Fruit fly (Drosophila melanogaster) whole organism, embryonic: Measurements from ENCODE around the gene CG10874.

Experiments used
- Atf-2 ChIP-seq: fragments of 200-800 bp; sonication (Bioruptor generic); optimal IDR thresholded peaks from 2 replicates; lab custom pipeline; 2016; ENCODE audit warnings: missing biosample characterization, missing genetic modification characterization
- BEAF-32 ChIP-seq: fragments of 200-800 bp; sonication (Bioruptor generic); optimal IDR thresholded peaks from 3 replicates; lab custom pipeline; 2017; ENCODE audit warnings: missing biosample characterization, missing genetic modification characterization, mild to moderate bottlenecking, moderate library complexity, missing genetic modification reagents
- CG10267 ChIP-seq: fragments of 200-800 bp; sonication (Bioruptor generic); optimal IDR thresholded peaks from 2 replicates; lab custom pipeline; 2018; ENCODE audit warnings: missing biosample characterization, mild to moderate bottlenecking, missing genetic modification characterization, moderate library complexity
- CG11456 ChIP-seq: fragments of 200-800 bp; sonication (Bioruptor generic); IDR thresholded peaks from 3 replicates; pipeline ENCODE4 v1.3.6; 2022; ENCODE audit warnings: missing biosample characterization, missing genetic modification characterization
- CG12391 ChIP-seq: fragments of 200-800 bp; sonication (Bioruptor generic); optimal IDR thresholded peaks from 3 replicates; lab custom pipeline; 2018; ENCODE audit warnings: missing biosample characterization, mild to moderate bottlenecking, missing genetic modification characterization, moderate library complexity
- CG16813 ChIP-seq: fragments of 200-800 bp; sonication (Bioruptor generic); IDR thresholded peaks from 3 replicates; pipeline ENCODE4 v1.3.6; 2022; ENCODE audit warnings: missing biosample characterization, missing genetic modification characterization; ENCODE audit not compliant: partially characterized antibody
- CG17612 ChIP-seq: fragments of 200-800 bp; sonication (Bioruptor generic); IDR thresholded peaks from 2 replicates; pipeline ENCODE4 v1.3.6; 2022; ENCODE audit warnings: missing biosample characterization, missing genetic modification characterization
- CG17829 ChIP-seq: fragments of 200-800 bp; optimal IDR thresholded peaks from 2 replicates; lab custom pipeline; 2019; ENCODE audit warnings: missing biosample characterization, mild to moderate bottlenecking, missing genetic modification characterization, moderate library complexity
- CG1792 ChIP-seq: fragments of 200-800 bp; sonication (Bioruptor generic); optimal IDR thresholded peaks from 2 replicates; lab custom pipeline; 2016; ENCODE audit warnings: missing biosample characterization, missing genetic modification characterization
- CG2120 ChIP-seq: fragments of 200-800 bp; sonication (Bioruptor generic); optimal IDR thresholded peaks from 3 replicates; lab custom pipeline; 2016; ENCODE audit warnings: missing biosample characterization, missing genetic modification characterization
- CG32767 ChIP-seq: fragments of 200-800 bp; sonication (Bioruptor generic); IDR thresholded peaks from 2 replicates; pipeline ENCODE4 v1.3.6; 2022; ENCODE audit warnings: missing biosample characterization, missing genetic modification characterization
- CG42726 ChIP-seq: fragments of 200-800 bp; sonication (Bioruptor generic); IDR thresholded peaks from 2 replicates; pipeline ENCODE4 v1.3.6; 2022; ENCODE audit warnings: missing biosample characterization, missing genetic modification characterization; ENCODE audit not compliant: partially characterized antibody
- CG6791 ChIP-seq: fragments of 200-800 bp; sonication (Bioruptor generic); IDR thresholded peaks from 3 replicates; pipeline ENCODE4 v1.3.6; 2022; ENCODE audit warnings: missing biosample characterization, missing genetic modification characterization; ENCODE audit not compliant: partially characterized antibody
- CG7372 ChIP-seq: fragments of 200-800 bp; sonication (Bioruptor generic); IDR thresholded peaks from 2 replicates; pipeline ENCODE4 v1.3.6; 2022; ENCODE audit warnings: missing biosample characterization, missing genetic modification characterization
- CG7745 ChIP-seq: fragments of 200-800 bp; sonication (Bioruptor generic); optimal IDR thresholded peaks from 2 replicates; lab custom pipeline; 2018; ENCODE audit warnings: missing biosample characterization, mild to moderate bottlenecking, missing genetic modification characterization, moderate library complexity
- Drgx ChIP-seq: fragments of 200-800 bp; sonication (Bioruptor generic); IDR thresholded peaks from 2 replicates; pipeline ENCODE4 v1.3.6; 2022; ENCODE audit warnings: missing biosample characterization, missing genetic modification characterization
- Fer3 ChIP-seq: fragments of 200-800 bp; sonication (Bioruptor generic); optimal IDR thresholded peaks from 2 replicates; lab custom pipeline; 2018; ENCODE audit warnings: missing biosample characterization, mild to moderate bottlenecking, missing genetic modification characterization, moderate library complexity
- Gsc ChIP-seq: fragments of 200-800 bp; sonication (Bioruptor generic); IDR thresholded peaks from 2 replicates; pipeline ENCODE4 v1.3.6; 2022; ENCODE audit warnings: missing biosample characterization, missing genetic modification characterization
- Hr39 ChIP-seq: fragments of >200 bp; optimal IDR thresholded peaks from 2 replicates; lab custom pipeline; 2017
- MTF-1 ChIP-seq: fragments of 200-800 bp; sonication (Bioruptor generic); optimal IDR thresholded peaks from 2 replicates; lab custom pipeline; 2018; ENCODE audit warnings: missing biosample characterization, mild to moderate bottlenecking, missing genetic modification characterization, borderline replicate concordance
- NFAT ChIP-seq: fragments of 200-800 bp; sonication (Bioruptor generic); IDR thresholded peaks from 2 replicates; pipeline ENCODE4 v1.3.6; 2022; ENCODE audit warnings: missing biosample characterization, missing genetic modification characterization
- Neu2 ChIP-seq: fragments of 200-800 bp; sonication (Bioruptor generic); optimal IDR thresholded peaks from 3 replicates; lab custom pipeline; 2016; ENCODE audit warnings: missing biosample characterization, missing genetic modification characterization, borderline replicate concordance
- Oli ChIP-seq: fragments of 200-800 bp; sonication (Bioruptor generic); optimal IDR thresholded peaks from 2 replicates; lab custom pipeline; 2018; ENCODE audit warnings: missing biosample characterization, mild to moderate bottlenecking, missing genetic modification characterization, moderate library complexity
- abd-A ChIP-seq: fragments of 200-800 bp; sonication (Bioruptor generic); optimal IDR thresholded peaks from 3 replicates; lab custom pipeline; 2019; ENCODE audit warnings: missing biosample characterization, mild to moderate bottlenecking, missing genetic modification characterization, moderate library complexity
- aop ChIP-seq: fragments of 200-800 bp; sonication (Bioruptor generic); IDR thresholded peaks from 2 replicates; pipeline ENCODE4 v1.3.6; 2022; ENCODE audit warnings: missing biosample characterization, missing genetic modification characterization
- ase ChIP-seq: fragments of 200-800 bp; sonication (Bioruptor generic); IDR thresholded peaks from 3 replicates; pipeline ENCODE4 v1.3.6; 2022; ENCODE audit warnings: missing biosample characterization, missing genetic modification characterization
- ato ChIP-seq: fragments of 200-800 bp; sonication (Bioruptor generic); IDR thresholded peaks from 2 replicates; pipeline ENCODE4 v1.3.6; 2022; ENCODE audit warnings: missing biosample characterization, missing genetic modification characterization; ENCODE audit not compliant: partially characterized antibody
- az2 ChIP-seq: fragments of 200-800 bp; sonication (Bioruptor generic); optimal IDR thresholded peaks from 3 replicates; lab custom pipeline; 2016; ENCODE audit warnings: missing biosample characterization, missing genetic modification characterization
- crp ChIP-seq, 2 experiments: fragments of 200-800 bp; sonication (Bioruptor generic); optimal IDR thresholded peaks; 2 replicates in 1 of 2; 3 replicates in 1 of 2; lab custom pipeline; 2017; ENCODE audit warnings: missing biosample characterization in 2 of 2, missing genetic modification characterization in 2 of 2, mild to moderate bottlenecking in 1 of 2, moderate library complexity in 1 of 2
- dan ChIP-seq: fragments of 200-800 bp; sonication (Bioruptor generic); IDR thresholded peaks from 2 replicates; pipeline ENCODE4 v1.3.6; 2022; ENCODE audit warnings: missing biosample characterization, missing genetic modification characterization
- dmrt11E ChIP-seq: fragments of 200-800 bp; sonication (Bioruptor generic); optimal IDR thresholded peaks from 3 replicates; lab custom pipeline; 2018; ENCODE audit warnings: missing biosample characterization, mild to moderate bottlenecking, missing genetic modification characterization, moderate library complexity
- exex ChIP-seq: fragments of 200-800 bp; sonication (Bioruptor generic); optimal IDR thresholded peaks from 4 replicates; lab custom pipeline; 2018; ENCODE audit warnings: missing biosample characterization, mild to moderate bottlenecking, missing genetic modification characterization, moderate library complexity
- gro ChIP-seq: fragments of 200-800 bp; sonication (Bioruptor generic); optimal IDR thresholded peaks from 2 replicates; lab custom pipeline; 2016; ENCODE audit warnings: missing biosample characterization, missing genetic modification characterization
- h ChIP-seq: fragments of >200 bp; optimal IDR thresholded peaks from 2 replicates; lab custom pipeline; 2017
- hkb ChIP-seq, 2 experiments: fragments of 200-800 bp in 1 of 2; fragments of >200 bp in 1 of 2; sonication (Bioruptor generic) in 1 of 2; IDR thresholded peaks in 1 of 2; optimal IDR thresholded peaks in 1 of 2; 2 replicates each; pipeline versions ENCODE4 v1.3.6 to Lab custom; 2017 to 2022; ENCODE audit warnings: missing biosample characterization in 1 of 2, missing genetic modification characterization in 1 of 2
- hth ChIP-seq: fragments of >200 bp; optimal IDR thresholded peaks from 2 replicates; lab custom pipeline; 2017; ENCODE audit warnings: inconsistent platforms
- inv ChIP-seq: fragments of 200-800 bp; sonication (Bioruptor generic); IDR thresholded peaks from 2 replicates; pipeline ENCODE4 v1.3.6; 2022; ENCODE audit warnings: missing biosample characterization, missing genetic modification characterization; ENCODE audit not compliant: partially characterized antibody
- ken ChIP-seq: fragments of 200-800 bp; sonication (Bioruptor generic); IDR thresholded peaks from 3 replicates; pipeline ENCODE4 v1.3.6; 2022; ENCODE audit warnings: missing biosample characterization, missing genetic modification characterization
- knrl ChIP-seq: fragments of 200-800 bp; sonication (Bioruptor generic); IDR thresholded peaks from 3 replicates; pipeline ENCODE4 v1.3.6; 2022; ENCODE audit warnings: missing biosample characterization, missing genetic modification characterization; ENCODE audit not compliant: partially characterized antibody
- lab ChIP-seq: fragments of 200-800 bp; sonication (Bioruptor generic); optimal IDR thresholded peaks from 3 replicates; lab custom pipeline; 2017; ENCODE audit warnings: missing biosample characterization, missing genetic modification characterization, mild to moderate bottlenecking, moderate library complexity, missing genetic modification reagents
- lmd ChIP-seq: fragments of 200-800 bp; sonication (Bioruptor generic); IDR thresholded peaks from 2 replicates; pipeline ENCODE4 v1.3.6; 2022; ENCODE audit warnings: missing biosample characterization, missing genetic modification characterization
- otp ChIP-seq: fragments of 200-800 bp; sonication (Bioruptor generic); IDR thresholded peaks from 3 replicates; pipeline ENCODE4, ENCODE4 v1.3.6; 2022; ENCODE audit warnings: missing biosample characterization, missing genetic modification characterization
- pan ChIP-seq, 4 experiments: fragments of >200 bp in 3 of 4; fragments of 200-800 bp in 1 of 4; sonication (Bioruptor generic) in 1 of 4; optimal IDR thresholded peaks in 3 of 4; IDR thresholded peaks in 1 of 4; 2 replicates each; pipeline versions ENCODE4 v1.3.6 to Lab custom; 2017 to 2022; ENCODE audit warnings: missing biosample characterization in 2 of 4, missing genetic modification characterization in 2 of 4, mixed read lengths in 1 of 4
- psq ChIP-seq: fragments of 200-800 bp; sonication (Bioruptor generic); optimal IDR thresholded peaks from 2 replicates; lab custom pipeline; 2017; ENCODE audit warnings: missing biosample characterization, missing genetic modification characterization
- repo ChIP-seq: fragments of 200-800 bp; sonication (Bioruptor generic); optimal IDR thresholded peaks from 2 replicates; lab custom pipeline; 2016; ENCODE audit warnings: missing biosample characterization, missing genetic modification characterization
- salm ChIP-seq: fragments of 200-800 bp; sonication (Bioruptor generic); optimal IDR thresholded peaks from 2 replicates; lab custom pipeline; 2018; ENCODE audit warnings: missing biosample characterization, mild to moderate bottlenecking, missing genetic modification characterization
- sens ChIP-seq: fragments of 200-800 bp; sonication (Bioruptor generic); peaks from one replicate; lab custom pipeline; 2016; ENCODE audit warnings: missing biosample characterization, missing genetic modification characterization
- seq ChIP-seq: fragments of 200-800 bp; sonication (Bioruptor generic); IDR thresholded peaks from 2 replicates; pipeline ENCODE4 v1.3.6; 2022; ENCODE audit warnings: missing biosample characterization, missing genetic modification characterization
- ssp ChIP-seq: fragments of 200-800 bp; sonication (Bioruptor generic); IDR thresholded peaks from 2 replicates; pipeline ENCODE4 v1.3.6; 2022; ENCODE audit warnings: missing biosample characterization, missing genetic modification characterization
- tx ChIP-seq: fragments of 200-800 bp; sonication (Bioruptor generic); optimal IDR thresholded peaks from 2 replicates; lab custom pipeline; 2016; ENCODE audit warnings: missing biosample characterization, missing genetic modification characterization
- vvl ChIP-seq: fragments of 200-800 bp; sonication (Bioruptor generic); IDR thresholded peaks from 2 replicates; pipeline ENCODE4 v1.3.6; 2022; ENCODE audit warnings: missing biosample characterization, missing genetic modification characterization

Gene CG10874

dm6 chr2L:2216065-2216464 lies 23.9 kb upstream of the CG10874 start, which contains the start of gene daed (continued):
- no peak for TF ChIP-seq tx
- TF ChIP-seq CG32767 (GFP tag; lab: Robert Waterston, UW): no peak
- no peak for TF ChIP-seq h (lab: Kevin White, UChicago)
- no peak for TF ChIP-seq psq (GFP tag; lab: Kevin White, UChicago)
- no peak for TF ChIP-seq Oli (tag; lab: Kevin White, UChicago)
- TF ChIP-seq ssp (GFP tag; lab: Robert Waterston, UW): no peak
- no peak for TF ChIP-seq crp (GFP tag; optimal IDR thresholded peaks at IDR 0.05; lab: Kevin White, UChicago)
- TF ChIP-seq pan (optimal IDR thresholded peaks at IDR 0.05; lab: Kevin White, UChicago): no peak
- TF ChIP-seq pan (GFP tag; optimal IDR thresholded peaks at IDR 0.05 in 1 of 2, IDR thresholded peaks at IDR 0.05 in 1 of 2): no peak
- no peak for TF ChIP-seq CG11456 (GFP tag; lab: Robert Waterston, UW)
- TF ChIP-seq exex (tag; lab: Kevin White, UChicago): peak; percentile 99
- no peak for TF ChIP-seq CG17612 (GFP tag; lab: Robert Waterston, UW)
- no peak for TF ChIP-seq CG7372 (GFP tag; lab: Robert Waterston, UW)
- no peak for TF ChIP-seq lmd (GFP tag; lab: Robert Waterston, UW)
- TF ChIP-seq lab (GFP tag; lab: Kevin White, UChicago): no peak
- no peak for TF ChIP-seq aop
- TF ChIP-seq inv (GFP tag; lab: Robert Waterston, UW): no peak
- TF ChIP-seq NFAT (GFP tag; lab: Robert Waterston, UW): no peak
- TF ChIP-seq MTF-1 (GFP tag; lab: Kevin White, UChicago): no peak
- no peak for TF ChIP-seq CG2120 (GFP tag; lab: Kevin White, UChicago)
- TF ChIP-seq otp (GFP tag; lab: Robert Waterston, UW): no peak
- no peak for TF ChIP-seq ken (GFP tag; lab: Robert Waterston, UW)
- no peak for TF ChIP-seq BEAF-32 (GFP tag; lab: Kevin White, UChicago)
- TF ChIP-seq CG7745 (tag; lab: Kevin White, UChicago): no peak
- no peak for TF ChIP-seq CG12391 (tag; lab: Kevin White, UChicago)
- TF ChIP-seq seq (GFP tag; lab: Robert Waterston, UW): no peak
- TF ChIP-seq ato: no peak
- no peak for TF ChIP-seq Neu2 (GFP tag; lab: Kevin White, UChicago)
- no peak for TF ChIP-seq dmrt11E (tag; lab: Kevin White, UChicago)
- no peak for TF ChIP-seq salm (tag; lab: Kevin White, UChicago)
- TF ChIP-seq CG17829 (tag; lab: Kevin White, UChicago): no peak
- TF ChIP-seq CG16813 (GFP tag; lab: Robert Waterston, UW): no peak
- TF ChIP-seq abd-A (tag; lab: Kevin White, UChicago): peak; percentile 58
- peak; percentile 82 for TF ChIP-seq CG10267 (tag; lab: Kevin White, UChicago)
- no peak for TF ChIP-seq Atf-2 (GFP tag; lab: Kevin White, UChicago)
- no peak for TF ChIP-seq Gsc (GFP tag; lab: Robert Waterston, UW)
- no peak for TF ChIP-seq dan (GFP tag; lab: Robert Waterston, UW)
- TF ChIP-seq sens (GFP tag; lab: Kevin White, UChicago): peak; percentile 8
- no peak for TF ChIP-seq az2
- no peak for TF ChIP-seq Hr39
- TF ChIP-seq CG6791 (GFP tag; lab: Robert Waterston, UW): peak; percentile 27; the same call in 1 of the 3 replicates
- TF ChIP-seq ase (GFP tag; lab: Robert Waterston, UW): no peak
- TF ChIP-seq vvl: no peak
- TF ChIP-seq repo (GFP tag; lab: Kevin White, UChicago): no peak
- TF ChIP-seq CG42726 (GFP tag; lab: Robert Waterston, UW): no peak
- TF ChIP-seq gro (GFP tag; lab: Kevin White, UChicago): peak; percentile 9
- TF ChIP-seq knrl (GFP tag; lab: Robert Waterston, UW): no peak
- no peak for TF ChIP-seq hth
- TF ChIP-seq Fer3: no peak
- TF ChIP-seq CG1792: no peak
- no peak for TF ChIP-seq Drgx
- TF ChIP-seq hkb (optimal IDR thresholded peaks at IDR 0.05; lab: Kevin White, UChicago): no peak
- no peak for TF ChIP-seq hkb (GFP tag; IDR thresholded peaks at IDR 0.05; lab: Robert Waterston, UW)
